Fruit fly (Drosophila melanogaster): ENCODE data around the gene Dysb.
A peak's percentile ranks its signal among the peaks of the same experiment; 100 is the strongest.

Gene Dysb

dm6 chr3L:18898770-18899278 lies 31.3 kb downstream of the Dysb start, which contains the start of gene RpL26:
TSS of gene RpL26 (plus strand) at chr3L:18898875.
- TF ChIP-seq GATAd (GFP tag; optimal IDR thresholded peaks at IDR 0.05) (no peak), fru (GFP tag; optimal IDR thresholded peaks at IDR 0.05) (peak; percentile 77), woc (GFP tag; optimal IDR thresholded peaks at IDR 0.05) (peak; percentile 84), Jra (GFP tag; optimal IDR thresholded peaks at IDR 0.05) (peak; percentile 81), tai (GFP tag; optimal IDR thresholded peaks at IDR 0.05) (no peak), lola (GFP tag; optimal IDR thresholded peaks at IDR 0.05) (no peak), CG32264 (GFP tag; optimal IDR thresholded peaks at IDR 0.05) (peak; percentile 22), dsf (GFP tag; optimal IDR thresholded peaks at IDR 0.05; ENCODE audit: borderline replicate concordance) (peak; percentile 55), dl (GFP tag; optimal IDR thresholded peaks at IDR 0.05; ENCODE audit: insufficient read depth in 1 of 2, partially characterized antibody in 2 of 2) (no peak), CrebA (GFP tag; optimal IDR thresholded peaks at IDR 0.05; ENCODE audit: borderline replicate concordance) (no peak), Rel (GFP tag; optimal IDR thresholded peaks at IDR 0.05) (no peak), Rel (tag; optimal IDR thresholded peaks at IDR 0.05) (peak; percentile 32), psq (GFP tag; optimal IDR thresholded peaks at IDR 0.05) (peak; percentile 57), sage (GFP tag; optimal IDR thresholded peaks at IDR 0.05) (no peak), Hr78 (GFP tag; optimal IDR thresholded peaks at IDR 0.05) (no peak), CG9705 (GFP tag; optimal IDR thresholded peaks at IDR 0.05) (peak; percentile 71), HLH106 (tag; optimal IDR thresholded peaks at IDR 0.05) (peak; percentile 75), OdsH (GFP tag; optimal IDR thresholded peaks at IDR 0.05) (peak; percentile 75), Abd-B (GFP tag; optimal IDR thresholded peaks at IDR 0.05) (no peak), Mio (GFP tag; optimal IDR thresholded peaks at IDR 0.05) (peak; percentile 56), h (GFP tag; optimal IDR thresholded peaks at IDR 0.05) (peak; percentile 72), Vsx2 (GFP tag; optimal IDR thresholded peaks at IDR 0.05; ENCODE audit: partially characterized antibody) (no peak), sv (GFP tag; optimal IDR thresholded peaks at IDR 0.05) (peak; percentile 75), rgr (GFP tag; optimal IDR thresholded peaks at IDR 0.05) (peak; percentile 80), Hr83 (GFP tag; optimal IDR thresholded peaks at IDR 0.05; ENCODE audit: poor library complexity, severe bottlenecking) (peak; percentile 27), usp (GFP tag; optimal IDR thresholded peaks at IDR 0.05) (no peak), Sp1 (GFP tag; optimal IDR thresholded peaks at IDR 0.05) (peak; percentile 80), N (GFP tag; optimal IDR thresholded peaks at IDR 0.05) (no peak), Hnf4 (GFP tag; optimal IDR thresholded peaks at IDR 0.05) (peak; percentile 83), ey (GFP tag; optimal IDR thresholded peaks at IDR 0.05) (peak; percentile 76), Dfd (GFP tag; optimal IDR thresholded peaks at IDR 0.05) (no peak), foxo (GFP tag; optimal IDR thresholded peaks at IDR 0.05) (peak in 1 of 2 experiments; percentile 83), dmrt93B (GFP tag; optimal IDR thresholded peaks at IDR 0.05) (no peak), brk (GFP tag; optimal IDR thresholded peaks at IDR 0.05) (no peak), pan (optimal IDR thresholded peaks at IDR 0.05) (no peak), Dif (GFP tag; optimal IDR thresholded peaks at IDR 0.05; ENCODE audit: partially characterized antibody) (no peak), jim (GFP tag; optimal IDR thresholded peaks at IDR 0.05) (peak; percentile 47), Myc (optimal IDR thresholded peaks at IDR 0.05) (peak; percentile 24), br (GFP tag; optimal IDR thresholded peaks at IDR 0.05) (no peak)

- no peak for TF ChIP-seq Hnf4 (GFP tag; optimal IDR thresholded peaks at IDR 0.05)
- no peak for TF ChIP-seq usp (GFP tag; optimal IDR thresholded peaks at IDR 0.05)
- TF ChIP-seq br (GFP tag; optimal IDR thresholded peaks at IDR 0.05) = no peak
- TF ChIP-seq CG9705 (GFP tag; optimal IDR thresholded peaks at IDR 0.05) = no peak
- no peak for TF ChIP-seq sv (GFP tag; optimal IDR thresholded peaks at IDR 0.05)
- TF ChIP-seq pan (optimal IDR thresholded peaks at IDR 0.05) = no peak
- TF ChIP-seq OdsH (GFP tag; optimal IDR thresholded peaks at IDR 0.05) = no peak
- no peak for TF ChIP-seq Dfd (GFP tag; optimal IDR thresholded peaks at IDR 0.05)
- TF ChIP-seq fru (GFP tag; optimal IDR thresholded peaks at IDR 0.05) = peak; percentile 35
- TF ChIP-seq Hr83 (GFP tag; optimal IDR thresholded peaks at IDR 0.05; ENCODE audit: poor library complexity, severe bottlenecking) = peak; percentile 33
- no peak for TF ChIP-seq sage (GFP tag; optimal IDR thresholded peaks at IDR 0.05)
- TF ChIP-seq Vsx2 (GFP tag; optimal IDR thresholded peaks at IDR 0.05; ENCODE audit: partially characterized antibody) = no peak
- TF ChIP-seq brk (GFP tag; optimal IDR thresholded peaks at IDR 0.05) = no peak
- no peak for TF ChIP-seq Rel (GFP tag; optimal IDR thresholded peaks at IDR 0.05)
- peak; percentile 91 for TF ChIP-seq Rel (tag; optimal IDR thresholded peaks at IDR 0.05)
- TF ChIP-seq Myc (optimal IDR thresholded peaks at IDR 0.05) = no peak
- TF ChIP-seq rgr (GFP tag; optimal IDR thresholded peaks at IDR 0.05) = peak; percentile 22
- no peak for TF ChIP-seq Sp1 (GFP tag; optimal IDR thresholded peaks at IDR 0.05)
- TF ChIP-seq Hr78 (GFP tag; optimal IDR thresholded peaks at IDR 0.05) = no peak
- no peak for TF ChIP-seq jim (GFP tag; optimal IDR thresholded peaks at IDR 0.05)
- no peak for TF ChIP-seq ey (GFP tag; optimal IDR thresholded peaks at IDR 0.05)
- TF ChIP-seq Abd-B (GFP tag; optimal IDR thresholded peaks at IDR 0.05) = no peak
- TF ChIP-seq N (GFP tag; optimal IDR thresholded peaks at IDR 0.05) = no peak
- TF ChIP-seq dmrt93B (GFP tag; optimal IDR thresholded peaks at IDR 0.05) = no peak
- TF ChIP-seq CrebA (GFP tag; optimal IDR thresholded peaks at IDR 0.05; ENCODE audit: borderline replicate concordance) = no peak
- peak; percentile 54 for TF ChIP-seq psq (GFP tag; optimal IDR thresholded peaks at IDR 0.05)
- no peak for TF ChIP-seq woc (GFP tag; optimal IDR thresholded peaks at IDR 0.05)
- TF ChIP-seq Mio (GFP tag; optimal IDR thresholded peaks at IDR 0.05) = no peak
- TF ChIP-seq h (GFP tag; optimal IDR thresholded peaks at IDR 0.05) = no peak
- TF ChIP-seq Jra (GFP tag; optimal IDR thresholded peaks at IDR 0.05) = no peak
- TF ChIP-seq HLH106 (tag; optimal IDR thresholded peaks at IDR 0.05) = no peak
- no peak for TF ChIP-seq CG32264 (GFP tag; optimal IDR thresholded peaks at IDR 0.05)
- TF ChIP-seq foxo (GFP tag; optimal IDR thresholded peaks at IDR 0.05) = no peak
These were observed 33.8 kb downstream of the Dysb start, which contains the start of the genes arx and CG6843 for dm6 chr3L:18901411-18901810. TSS of gene arx (minus strand) at chr3L:18901554. TSS of gene CG6843 (plus strand) at chr3L:18901594.

Data from whole organism, wandering third instar larva.